Fruit fly (Drosophila melanogaster) whole organism, embryonic: ENCODE data around the gene Adgf-C.
A peak's percentile ranks its signal among the peaks of the same experiment; 100 is the strongest.

ENCODE experiments used
- ATbp ChIP-seq: fragments of 200-800 bp; sonication (Bioruptor generic); optimal IDR thresholded peaks from 2 replicates; lab custom pipeline; 2017; ENCODE audit warnings: missing biosample characterization, mild to moderate bottlenecking, missing genetic modification characterization, missing genetic modification reagents
- B-H2 ChIP-seq: fragments of 200-800 bp; sonication (Bioruptor generic); optimal IDR thresholded peaks from 2 replicates; lab custom pipeline; 2018; ENCODE audit warnings: missing biosample characterization, mild to moderate bottlenecking, missing genetic modification characterization
- CG11560 ChIP-seq: fragments of 200-800 bp; sonication (Bioruptor generic); IDR thresholded peaks from 3 replicates; pipeline ENCODE4 v1.3.6; 2022; ENCODE audit warnings: missing biosample characterization, missing genetic modification characterization
- CG12071 ChIP-seq: fragments of 200-800 bp; sonication (Bioruptor generic); optimal IDR thresholded peaks from 3 replicates; lab custom pipeline; 2018; ENCODE audit warnings: missing biosample characterization, mild to moderate bottlenecking, missing genetic modification characterization
- CG13624 ChIP-seq: fragments of 200-800 bp; sonication (Bioruptor generic); optimal IDR thresholded peaks from 2 replicates; lab custom pipeline; 2016; ENCODE audit warnings: missing biosample characterization, missing genetic modification characterization
- CG15479 ChIP-seq: fragments of 200-800 bp; sonication (Bioruptor generic); optimal IDR thresholded peaks from 3 replicates; lab custom pipeline; 2019; ENCODE audit warnings: missing biosample characterization, mild to moderate bottlenecking, missing genetic modification characterization, moderate library complexity
- CG17186 ChIP-seq: fragments of 200-800 bp; sonication (Bioruptor generic); optimal IDR thresholded peaks from 3 replicates; lab custom pipeline; 2017; ENCODE audit warnings: missing biosample characterization, missing genetic modification reagents, missing genetic modification characterization
- CG17612 ChIP-seq: fragments of 200-800 bp; sonication (Bioruptor generic); IDR thresholded peaks from 2 replicates; pipeline ENCODE4 v1.3.6; 2022; ENCODE audit warnings: missing biosample characterization, missing genetic modification characterization
- CG17829 ChIP-seq: fragments of 200-800 bp; optimal IDR thresholded peaks from 2 replicates; lab custom pipeline; 2019; ENCODE audit warnings: missing biosample characterization, mild to moderate bottlenecking, missing genetic modification characterization, moderate library complexity
- CG31388 ChIP-seq: fragments of 200-800 bp; sonication (Bioruptor generic); optimal IDR thresholded peaks from 2 replicates; lab custom pipeline; 2016; ENCODE audit warnings: missing biosample characterization, missing genetic modification characterization
- CG32767 ChIP-seq: fragments of 200-800 bp; sonication (Bioruptor generic); IDR thresholded peaks from 2 replicates; pipeline ENCODE4 v1.3.6; 2022; ENCODE audit warnings: missing biosample characterization, missing genetic modification characterization
- CG3407 ChIP-seq: fragments of 200-800 bp; sonication (Bioruptor generic); optimal IDR thresholded peaks from 2 replicates; lab custom pipeline; 2018; ENCODE audit warnings: missing biosample characterization, mild to moderate bottlenecking, missing genetic modification characterization
- CG4282 ChIP-seq: fragments of 200-800 bp; sonication (Bioruptor generic); optimal IDR thresholded peaks from 2 replicates; lab custom pipeline; 2016; ENCODE audit warnings: missing biosample characterization, missing genetic modification characterization
- CG6654 ChIP-seq: fragments of 200-800 bp; sonication (Bioruptor generic); optimal IDR thresholded peaks from 2 replicates; lab custom pipeline; 2017; ENCODE audit warnings: missing biosample characterization, mild to moderate bottlenecking, missing genetic modification characterization
- Chrac-16 ChIP-seq: fragments of 200-800 bp; sonication (Bioruptor generic); optimal IDR thresholded peaks from 3 replicates; lab custom pipeline; 2016; ENCODE audit warnings: missing biosample characterization, missing genetic modification characterization
- Deaf1 ChIP-seq: fragments of 200-800 bp; optimal IDR thresholded peaks from 3 replicates; lab custom pipeline; 2019; ENCODE audit warnings: missing biosample characterization, mild to moderate bottlenecking, missing genetic modification characterization, moderate library complexity
- Doc3 ChIP-seq: fragments of 200-800 bp; sonication (Bioruptor generic); IDR thresholded peaks from 3 replicates; pipeline ENCODE4 v1.3.6; 2022; ENCODE audit warnings: missing biosample characterization, missing genetic modification characterization; ENCODE audit not compliant: partially characterized antibody
- GATAe ChIP-seq: fragments of 200-800 bp; sonication (Bioruptor generic); conservative IDR thresholded peaks from 2 replicates; pipeline ENCODE4 v1.3.6; 2022; ENCODE audit warnings: missing biosample characterization, missing genetic modification characterization
- HLH4C ChIP-seq: fragments of 200-800 bp; sonication (Bioruptor generic); IDR thresholded peaks from 3 replicates; pipeline ENCODE4 v1.3.6; 2022; ENCODE audit warnings: missing biosample characterization, missing genetic modification characterization; ENCODE audit not compliant: partially characterized antibody
- Hand ChIP-seq: fragments of 200-800 bp; sonication (Bioruptor generic); optimal IDR thresholded peaks from 2 replicates; lab custom pipeline; 2017; ENCODE audit warnings: mild to moderate bottlenecking, missing biosample characterization, missing genetic modification reagents, missing genetic modification characterization
- Hr3 ChIP-seq: fragments of 200-800 bp; sonication (Bioruptor generic); optimal IDR thresholded peaks from 3 replicates; lab custom pipeline; 2016; ENCODE audit warnings: missing biosample characterization, missing genetic modification characterization
- Hsf ChIP-seq: fragments of 200-800 bp; sonication (Bioruptor generic); optimal IDR thresholded peaks from 3 replicates; lab custom pipeline; 2016; ENCODE audit warnings: missing biosample characterization, missing genetic modification characterization
- Mad ChIP-seq: fragments of 200-800 bp; sonication (Bioruptor generic); optimal IDR thresholded peaks from 2 replicates; lab custom pipeline; 2016; ENCODE audit warnings: missing biosample characterization, missing genetic modification characterization
- NC2β ChIP-seq: fragments of 200-800 bp; sonication (Bioruptor generic); optimal IDR thresholded peaks from 2 replicates; lab custom pipeline; 2016; ENCODE audit warnings: missing biosample characterization, missing genetic modification characterization
- NFAT ChIP-seq: fragments of 200-800 bp; sonication (Bioruptor generic); IDR thresholded peaks from 2 replicates; pipeline ENCODE4 v1.3.6; 2022; ENCODE audit warnings: missing biosample characterization, missing genetic modification characterization
- Nf-YB ChIP-seq: fragments of 200-800 bp; sonication (Bioruptor generic); optimal IDR thresholded peaks from 3 replicates; lab custom pipeline; 2019; ENCODE audit warnings: missing biosample characterization, mild to moderate bottlenecking, missing genetic modification characterization, moderate library complexity
- Pdp1 ChIP-seq, 2 experiments: fragments of 200-800 bp; sonication (Bioruptor generic); optimal IDR thresholded peaks; 3 replicates each; lab custom pipeline; 2016; ENCODE audit warnings: missing biosample characterization in 2 of 2, missing genetic modification characterization in 2 of 2, mild to moderate bottlenecking in 1 of 2, moderate library complexity in 1 of 2
- TFAM ChIP-seq: fragments of 200-800 bp; sonication (Bioruptor generic); optimal IDR thresholded peaks from 2 replicates; lab custom pipeline; 2017; ENCODE audit warnings: missing biosample characterization, missing genetic modification characterization, inconsistent platforms
- az2 ChIP-seq: fragments of 200-800 bp; sonication (Bioruptor generic); optimal IDR thresholded peaks from 3 replicates; lab custom pipeline; 2016; ENCODE audit warnings: missing biosample characterization, missing genetic modification characterization
- bcd ChIP-seq: fragments of 200-800 bp; sonication (Bioruptor generic); optimal IDR thresholded peaks from 2 replicates; lab custom pipeline; 2017; ENCODE audit warnings: missing biosample characterization, mild to moderate bottlenecking, missing genetic modification characterization
- bowl ChIP-seq: fragments of 200-800 bp; sonication (Bioruptor generic); IDR thresholded peaks from 2 replicates; pipeline ENCODE4 v1.3.6; 2022; ENCODE audit warnings: missing biosample characterization, missing genetic modification characterization
- crol ChIP-seq: fragments of 200-800 bp; sonication (Bioruptor generic); IDR thresholded peaks from 2 replicates; pipeline ENCODE4 v1.3.6; 2022; ENCODE audit warnings: missing biosample characterization, missing genetic modification characterization
- exex ChIP-seq: fragments of 200-800 bp; sonication (Bioruptor generic); optimal IDR thresholded peaks from 4 replicates; lab custom pipeline; 2018; ENCODE audit warnings: missing biosample characterization, mild to moderate bottlenecking, missing genetic modification characterization, moderate library complexity
- fd96Cb ChIP-seq: fragments of 200-800 bp; sonication (Bioruptor generic); optimal IDR thresholded peaks from 2 replicates; lab custom pipeline; 2018; ENCODE audit warnings: missing biosample characterization, mild to moderate bottlenecking, missing genetic modification characterization, moderate library complexity
- fru ChIP-seq: fragments of >200 bp; optimal IDR thresholded peaks from 2 replicates; lab custom pipeline; 2017
- gro ChIP-seq: fragments of 200-800 bp; sonication (Bioruptor generic); optimal IDR thresholded peaks from 2 replicates; lab custom pipeline; 2016; ENCODE audit warnings: missing biosample characterization, missing genetic modification characterization
- gt ChIP-seq: fragments of 200-800 bp; sonication (Bioruptor generic); IDR thresholded peaks from 2 replicates; pipeline ENCODE4 v1.3.6; 2022; ENCODE audit warnings: missing biosample characterization, missing genetic modification characterization
- lov ChIP-seq, 2 experiments: fragments of 200-800 bp in 1 of 2; fragments of >200 bp in 1 of 2; sonication (Bioruptor generic) in 1 of 2; IDR thresholded peaks in 1 of 2; optimal IDR thresholded peaks in 1 of 2; 2 replicates in 1 of 2; 3 replicates in 1 of 2; pipeline versions ENCODE4 v1.3.6 to Lab custom; 2017 to 2022; ENCODE audit warnings: missing biosample characterization in 1 of 2, missing genetic modification characterization in 1 of 2
- pros ChIP-seq: fragments of 200-800 bp; sonication (Bioruptor generic); optimal IDR thresholded peaks from 3 replicates; lab custom pipeline; 2019; ENCODE audit warnings: missing biosample characterization, mild to moderate bottlenecking, missing genetic modification characterization, moderate library complexity
- salm ChIP-seq: fragments of 200-800 bp; sonication (Bioruptor generic); optimal IDR thresholded peaks from 2 replicates; lab custom pipeline; 2018; ENCODE audit warnings: missing biosample characterization, mild to moderate bottlenecking, missing genetic modification characterization
- sens-2 ChIP-seq: fragments of 200-800 bp; sonication (Bioruptor generic); IDR thresholded peaks from 2 replicates; pipeline ENCODE4 v1.3.6; 2022; ENCODE audit warnings: missing biosample characterization, missing genetic modification characterization
- sima ChIP-seq: fragments of 200-800 bp; sonication (Bioruptor generic); optimal IDR thresholded peaks from 2 replicates; lab custom pipeline; 2016; ENCODE audit warnings: missing biosample characterization, missing genetic modification characterization
- slou ChIP-seq: fragments of 200-800 bp; sonication (Bioruptor generic); optimal IDR thresholded peaks from 3 replicates; lab custom pipeline; 2016; ENCODE audit warnings: missing biosample characterization, missing genetic modification characterization
- ssp ChIP-seq: fragments of 200-800 bp; sonication (Bioruptor generic); IDR thresholded peaks from 2 replicates; pipeline ENCODE4 v1.3.6; 2022; ENCODE audit warnings: missing biosample characterization, missing genetic modification characterization
- stwl ChIP-seq: fragments of 200-800 bp; sonication (Bioruptor generic); optimal IDR thresholded peaks from 3 replicates; lab custom pipeline; 2018; ENCODE audit warnings: missing biosample characterization, mild to moderate bottlenecking, missing genetic modification characterization, moderate library complexity
- sug ChIP-seq: fragments of 200-800 bp; optimal IDR thresholded peaks from 2 replicates; lab custom pipeline; 2019; ENCODE audit warnings: missing biosample characterization, mild to moderate bottlenecking, missing genetic modification characterization, moderate library complexity
- unc-4 ChIP-seq: fragments of 200-800 bp; sonication (Bioruptor generic); IDR thresholded peaks from 2 replicates; pipeline ENCODE4 v1.3.6; 2022; ENCODE audit warnings: missing biosample characterization, missing genetic modification characterization; ENCODE audit not compliant: partially characterized antibody
- zen ChIP-seq: fragments of 200-800 bp; sonication (Bioruptor generic); optimal IDR thresholded peaks from 3 replicates; lab custom pipeline; 2018; ENCODE audit warnings: missing biosample characterization, mild to moderate bottlenecking, missing genetic modification characterization, moderate library complexity

Adgf-C gene

dm6 chr3R:13676137-13677086, 30.1 kb upstream of the Adgf-C start, which contains the start of the genes Lkb1 and CG9588 (continued):
- TF ChIP-seq ATbp (no peak), sug (tag; lab: Kevin White, UChicago) (no peak), ssp (peak; percentile 67), Hr3 (GFP tag; lab: Kevin White, UChicago) (no peak), gt (GFP tag; lab: Robert Waterston, UW) (no peak; the same call in 1 of the 2 replicates), unc-4 (GFP tag; lab: Robert Waterston, UW) (no peak), TFAM (GFP tag; lab: Kevin White, UChicago) (no peak), stwl (tag; lab: Kevin White, UChicago) (peak; percentile 39), bowl (GFP tag; lab: Robert Waterston, UW) (0 out of 2 replicates have a peak, but pooled peaks have one; percentile 28), Pdp1 (GFP tag; optimal IDR thresholded peaks at IDR 0.05; lab: Kevin White, UChicago) (peak; percentile 38 to 41), Doc3 (GFP tag; lab: Robert Waterston, UW) (no peak), Mad (GFP tag; lab: Kevin White, UChicago) (peak; percentile 2), Chrac-16 (peak; percentile 51), gro (GFP tag; lab: Kevin White, UChicago) (peak; percentile 47), Nf-YB (GFP tag; lab: Kevin White, UChicago) (no peak), Hsf (GFP tag; lab: Kevin White, UChicago) (peak; percentile 56), bcd (peak; percentile 60), sima (no peak), pros (GFP tag; lab: Kevin White, UChicago) (no peak), NC2β (GFP tag; lab: Kevin White, UChicago) (no peak), CG32767 (GFP tag; lab: Robert Waterston, UW) (peak; percentile 53; the same call in 1 of the 2 replicates), CG17186 (no peak), zen (peak; percentile 5), NFAT (GFP tag; lab: Robert Waterston, UW) (peak; percentile 43), B-H2 (GFP tag; lab: Kevin White, UChicago) (no peak), CG4282 (GFP tag; lab: Kevin White, UChicago) (no peak), CG12071 (no peak), lov (optimal IDR thresholded peaks at IDR 0.05; lab: Kevin White, UChicago) (no peak), lov (GFP tag; IDR thresholded peaks at IDR 0.05; lab: Robert Waterston, UW) (peak; percentile 75; the same call in 2 of the 3 replicates), salm (tag; lab: Kevin White, UChicago) (no peak), Hand (GFP tag; lab: Kevin White, UChicago) (no peak), HLH4C (GFP tag; lab: Robert Waterston, UW) (no peak), CG13624 (GFP tag; lab: Kevin White, UChicago) (peak; percentile 45), CG11560 (tag; lab: Robert Waterston, UW) (peak; percentile 63; the same call in 1 of the 3 replicates), CG31388 (GFP tag; lab: Kevin White, UChicago) (no peak), fru (no peak), crol (GFP tag; lab: Robert Waterston, UW) (no peak), GATAe (0 out of 2 replicates have a peak, but pooled peaks have one; percentile 16), CG6654 (peak; percentile 25), CG3407 (GFP tag; lab: Kevin White, UChicago) (no peak), fd96Cb (tag; lab: Kevin White, UChicago) (peak; percentile 61), Deaf1 (tag; lab: Kevin White, UChicago) (no peak), slou (no peak), CG17829 (tag; lab: Kevin White, UChicago) (no peak), exex (tag; lab: Kevin White, UChicago) (no peak), CG17612 (peak; percentile 47; the same call in 1 of the 2 replicates), az2 (GFP tag; lab: Kevin White, UChicago) (peak; percentile 36), sens-2 (GFP tag; lab: Robert Waterston, UW) (no peak), CG15479 (GFP tag; lab: Kevin White, UChicago) (no peak)
